Worm (Caenorhabditis elegans) whole organism, midembryonic: ENCODE measurements around the gene C54F6.6.

Experiments used
- cog-1 ChIP-seq: sonication (generic microtip); optimal IDR thresholded peaks from 2 replicates; lab custom pipeline; 2016; ENCODE audit warnings: missing genetic modification characterization, missing compliant biosample characterization
- flt-1 ChIP-seq: fragments of 200-800 bp; sonication (Bioruptor generic); IDR thresholded peaks from 2 replicates; pipeline ENCODE4 v1.3.6; 2022; ENCODE audit warnings: missing genetic modification characterization, missing compliant biosample characterization
- ref-1 ChIP-seq: fragments of 200-800 bp; sonication (Bioruptor generic); conservative IDR thresholded peaks from 2 replicates; pipeline ENCODE4 v1.3.6; 2022; ENCODE audit warnings: missing genetic modification reagents, missing genetic modification characterization, missing compliant biosample characterization
- tab-1 ChIP-seq: fragments of 200-800 bp; sonication (Bioruptor generic); IDR thresholded peaks from 2 replicates; pipeline ENCODE4 v1.3.6; 2022; ENCODE audit warnings: missing genetic modification characterization, missing compliant biosample characterization
- ztf-29 ChIP-seq: fragments of 200-800 bp; sonication (Bioruptor generic); IDR thresholded peaks from 2 replicates; pipeline ENCODE4 v1.3.6; 2022; ENCODE audit warnings: missing genetic modification reagents, missing genetic modification characterization, missing compliant biosample characterization

ce11 chrV:7523392-7523791 lies at the start of gene C54F6.6:
- TF ChIP-seq ref-1 (GFP tag; lab: Robert Waterston, UW) (no peak), cog-1 (tag; lab: Kevin White, UChicago) (no peak), tab-1 (GFP tag; lab: Robert Waterston, UW) (no peak), ztf-29 (GFP tag; lab: Robert Waterston, UW) (no peak), flt-1 (GFP tag; lab: Robert Waterston, UW) (no peak)
